Worm (Caenorhabditis elegans) whole organism, L1 larva: ENCODE data around the gene fbxb-3.

ENCODE experiments used
- C04F5.9 ChIP-seq: sonication (generic microtip); optimal IDR thresholded peaks from 2 replicates; lab custom pipeline; 2016; ENCODE audit warnings: missing genetic modification characterization, missing compliant biosample characterization
- F16B12.6 ChIP-seq: fragments of 150-350 bp; optimal IDR thresholded peaks from 2 replicates; lab custom pipeline; 2014; ENCODE audit warnings: missing biosample characterization, missing genetic modification characterization
- ama-1 ChIP-seq: fragments of 150-350 bp; optimal IDR thresholded peaks from 2 replicates; lab custom pipeline; 2014
- ceh-63 ChIP-seq: fragments of 200-800 bp; sonication (Bioruptor generic); optimal IDR thresholded peaks from 2 replicates; lab custom pipeline; 2018; ENCODE audit warnings: mild to moderate bottlenecking, missing genetic modification characterization, missing compliant biosample characterization
- ceh-8 ChIP-seq: fragments of 200-800 bp; sonication (Bioruptor generic); optimal IDR thresholded peaks from 2 replicates; lab custom pipeline; 2018; ENCODE audit warnings: mild to moderate bottlenecking, missing genetic modification characterization, moderate library complexity, missing compliant biosample characterization
- ceh-82 ChIP-seq, 3 experiments: fragments of 150-350 bp in 1 of 3; sonication (generic microtip) in 2 of 3; optimal IDR thresholded peaks; 2 replicates each; lab custom pipeline; 2014 to 2017; ENCODE audit warnings: missing biosample characterization in 3 of 3, missing genetic modification characterization in 3 of 3
- ceh-90 ChIP-seq: sonication (generic microtip); optimal IDR thresholded peaks from 2 replicates; lab custom pipeline; 2016; ENCODE audit warnings: missing genetic modification characterization, missing compliant biosample characterization
- dpl-1 ChIP-seq, 3 experiments: fragments of 150-350 bp in 2 of 3; sonication (generic microtip) in 1 of 3; optimal IDR thresholded peaks; 2 replicates each; lab custom pipeline; 2014 to 2017; ENCODE audit warnings: missing biosample characterization in 3 of 3, missing genetic modification characterization in 3 of 3, missing genetic modification reagents in 3 of 3
- dsc-1 ChIP-seq: sonication (generic microtip); optimal IDR thresholded peaks from 2 replicates; lab custom pipeline; 2016; ENCODE audit warnings: mild to moderate bottlenecking, missing genetic modification characterization, missing compliant biosample characterization
- efl-3 ChIP-seq: fragments of 200-800 bp; sonication (Bioruptor generic); optimal IDR thresholded peaks from 2 replicates; lab custom pipeline; 2018; ENCODE audit warnings: mild to moderate bottlenecking, missing genetic modification characterization, missing compliant biosample characterization
- elt-2 ChIP-seq: sonication (generic microtip); optimal IDR thresholded peaks from 2 replicates; lab custom pipeline; 2016; ENCODE audit warnings: missing genetic modification characterization, mild to moderate bottlenecking, inconsistent platforms, missing compliant biosample characterization, missing genetic modification reagents
- fkh-10 ChIP-seq: sonication (generic microtip); optimal IDR thresholded peaks from 2 replicates; lab custom pipeline; 2017; ENCODE audit warnings: missing biosample characterization, missing genetic modification reagents, missing genetic modification characterization
- hlh-4 ChIP-seq: sonication (generic microtip); optimal IDR thresholded peaks from 2 replicates; lab custom pipeline; 2016; ENCODE audit warnings: mild to moderate bottlenecking, missing genetic modification characterization, missing compliant biosample characterization
- hpl-2 ChIP-seq: fragments of 150-350 bp; optimal IDR thresholded peaks from 2 replicates; lab custom pipeline; 2014; ENCODE audit warnings: missing biosample characterization, missing genetic modification reagents, missing genetic modification characterization
- lin-14 ChIP-seq: fragments of 200-800 bp; sonication (Bioruptor generic); optimal IDR thresholded peaks from 2 replicates; lab custom pipeline; 2018; ENCODE audit warnings: mild to moderate bottlenecking, missing genetic modification characterization, moderate library complexity, missing compliant biosample characterization
- lin-15B ChIP-seq: fragments of 150-350 bp; sonication (generic microtip); optimal IDR thresholded peaks from 3 replicates; lab custom pipeline; 2014; ENCODE audit warnings: missing biosample characterization, missing genetic modification characterization
- lin-35 ChIP-seq, 2 experiments: fragments of 150-350 bp; optimal IDR thresholded peaks; 2 replicates each; lab custom pipeline; 2014; ENCODE audit warnings: missing biosample characterization in 2 of 2, missing genetic modification characterization in 2 of 2, missing genetic modification reagents in 2 of 2
- mep-1 ChIP-seq: fragments of 150-350 bp; optimal IDR thresholded peaks from 2 replicates; lab custom pipeline; 2014; ENCODE audit warnings: missing biosample characterization, missing genetic modification characterization
- nhr-20 ChIP-seq: sonication (generic microtip); optimal IDR thresholded peaks from 2 replicates; lab custom pipeline; 2016; ENCODE audit warnings: mild to moderate bottlenecking, missing genetic modification characterization, missing compliant biosample characterization
- nhr-28 ChIP-seq: fragments of 150-350 bp; optimal IDR thresholded peaks from 2 replicates; lab custom pipeline; 2014; ENCODE audit warnings: missing biosample characterization, missing genetic modification characterization
- nhr-90 ChIP-seq: sonication (generic microtip); optimal IDR thresholded peaks from 2 replicates; lab custom pipeline; 2016; ENCODE audit warnings: mild to moderate bottlenecking, missing genetic modification characterization, missing compliant biosample characterization; ENCODE audit not compliant: poor library complexity
- pag-3 ChIP-seq: sonication (generic microtip); optimal IDR thresholded peaks from 2 replicates; lab custom pipeline; 2017; ENCODE audit warnings: missing genetic modification characterization, mild to moderate bottlenecking, missing compliant biosample characterization, antibody characterized with exemption, borderline replicate concordance; ENCODE audit not compliant: insufficient read depth
- pax-3 ChIP-seq: fragments of 200-800 bp; sonication (Bioruptor generic); optimal IDR thresholded peaks from 2 replicates; lab custom pipeline; 2018; ENCODE audit warnings: mild to moderate bottlenecking, missing genetic modification characterization, moderate library complexity, missing compliant biosample characterization
- rnt-1 ChIP-seq: sonication (generic microtip); optimal IDR thresholded peaks from 2 replicates; lab custom pipeline; 2016; ENCODE audit warnings: mild to moderate bottlenecking, missing genetic modification characterization, moderate library complexity, missing compliant biosample characterization
- sox-4 ChIP-seq: sonication (generic microtip); optimal IDR thresholded peaks from 2 replicates; lab custom pipeline; 2016; ENCODE audit warnings: missing genetic modification characterization, missing compliant biosample characterization
- sptf-1 ChIP-seq: fragments of 150-350 bp; optimal IDR thresholded peaks from 2 replicates; lab custom pipeline; 2014; ENCODE audit warnings: missing biosample characterization, missing genetic modification characterization
- swsn-7 ChIP-seq: sonication (generic microtip); optimal IDR thresholded peaks from 2 replicates; lab custom pipeline; 2016; ENCODE audit warnings: missing genetic modification characterization, missing compliant biosample characterization
- tbx-2 ChIP-seq: sonication (generic microtip); optimal IDR thresholded peaks from 2 replicates; lab custom pipeline; 2016; ENCODE audit warnings: missing genetic modification characterization, missing compliant biosample characterization
- unc-62 ChIP-seq: fragments of 150-350 bp; optimal IDR thresholded peaks from 2 replicates; lab custom pipeline; 2014; ENCODE audit warnings: missing biosample characterization, missing genetic modification reagents, missing genetic modification characterization
- unc-86 ChIP-seq: sonication (generic microtip); optimal IDR thresholded peaks from 2 replicates; lab custom pipeline; 2016; ENCODE audit warnings: missing genetic modification characterization, missing compliant biosample characterization
- xbp-1 ChIP-seq: sonication (generic microtip); optimal IDR thresholded peaks from 2 replicates; lab custom pipeline; 2016; ENCODE audit warnings: missing genetic modification characterization, missing compliant biosample characterization
- ztf-11 ChIP-seq, 2 experiments: sonication (generic microtip); optimal IDR thresholded peaks; 2 replicates each; lab custom pipeline; 2016 to 2017; ENCODE audit warnings: missing genetic modification characterization in 2 of 2, missing biosample characterization in 1 of 2, missing compliant biosample characterization in 1 of 2

The fbxb-3 gene

DNA sequence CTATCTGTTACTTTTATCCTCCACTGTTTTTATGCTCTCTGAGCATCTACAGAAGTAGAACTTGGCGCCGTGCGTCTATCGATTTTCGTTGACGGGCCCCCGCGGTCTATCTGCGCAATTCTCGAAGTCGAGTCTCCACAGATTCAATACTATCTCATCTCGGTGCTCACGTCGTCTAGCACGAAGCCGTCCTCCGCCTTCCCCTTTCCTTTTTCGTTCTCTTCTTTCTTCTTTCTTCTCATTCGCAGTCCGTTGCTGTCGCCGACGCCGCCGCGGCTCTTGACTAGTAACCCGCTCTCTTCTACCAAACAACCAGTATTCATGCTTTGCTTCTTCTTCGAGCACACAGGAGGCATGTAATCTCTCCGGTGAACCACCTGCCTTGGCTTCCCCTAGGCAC is 32.3 kb downstream of the fbxb-3 start (continued):
- TF ChIP-seq xbp-1 (tag; lab: Kevin White, UChicago) (peak; percentile 3), unc-86 (tag; lab: Kevin White, UChicago) (peak; percentile 59), dsc-1 (peak; percentile 44), swsn-7 (peak; percentile 41), sox-4 (tag; lab: Kevin White, UChicago) (peak; percentile 42), lin-14 (GFP tag; lab: Kevin White, UChicago) (peak; percentile 82)

DNA sequence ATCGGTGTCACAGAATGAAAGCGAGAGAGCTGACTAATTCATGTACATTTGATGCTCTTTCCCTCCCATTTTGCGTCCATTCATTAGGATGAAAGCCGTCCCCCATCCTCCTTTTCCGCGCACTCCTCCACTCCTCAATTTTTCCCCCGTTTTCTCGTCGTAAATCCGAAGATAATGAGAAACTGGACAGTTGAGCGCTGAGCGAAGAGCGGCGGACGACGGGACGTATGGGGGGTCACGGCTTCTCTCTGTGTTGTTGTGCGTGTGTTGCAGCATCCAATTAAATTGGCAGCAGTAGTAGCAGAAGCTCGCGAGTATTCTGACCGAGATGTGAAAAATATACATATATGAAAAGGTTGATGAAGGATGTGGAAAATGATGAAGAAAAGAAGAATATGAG is 33.1 kb downstream of the fbxb-3 start:
- TF ChIP-seq ceh-82 (tag; optimal IDR thresholded peaks at IDR 0.05; lab: Kevin White, UChicago) (no peak), ceh-63 (GFP tag; lab: Kevin White, UChicago) (peak; percentile 25), fkh-10 (no peak), F16B12.6 (tag; lab: Kevin White, UChicago) (no peak), ama-1 (no peak), lin-14 (GFP tag; lab: Kevin White, UChicago) (peak; percentile 33), nhr-28 (tag; lab: Kevin White, UChicago) (no peak), tbx-2 (tag; lab: Kevin White, UChicago) (no peak), dsc-1 (no peak), ztf-11 (tag; optimal IDR thresholded peaks at IDR 0.05; lab: Kevin White, UChicago) (no peak), sptf-1 (no peak), pag-3 (tag; lab: Kevin White, UChicago) (no peak), unc-62 (GFP tag; lab: Kevin White, UChicago) (no peak), nhr-90 (tag; lab: Kevin White, UChicago) (no peak), dpl-1 (GFP tag; optimal IDR thresholded peaks at IDR 0.05; lab: Kevin White, UChicago) (no peak), lin-35 (GFP tag; optimal IDR thresholded peaks at IDR 0.05; lab: Kevin White, UChicago) (no peak), ceh-90 (no peak), xbp-1 (tag; lab: Kevin White, UChicago) (no peak), unc-86 (tag; lab: Kevin White, UChicago) (peak; percentile 43)

DNA sequence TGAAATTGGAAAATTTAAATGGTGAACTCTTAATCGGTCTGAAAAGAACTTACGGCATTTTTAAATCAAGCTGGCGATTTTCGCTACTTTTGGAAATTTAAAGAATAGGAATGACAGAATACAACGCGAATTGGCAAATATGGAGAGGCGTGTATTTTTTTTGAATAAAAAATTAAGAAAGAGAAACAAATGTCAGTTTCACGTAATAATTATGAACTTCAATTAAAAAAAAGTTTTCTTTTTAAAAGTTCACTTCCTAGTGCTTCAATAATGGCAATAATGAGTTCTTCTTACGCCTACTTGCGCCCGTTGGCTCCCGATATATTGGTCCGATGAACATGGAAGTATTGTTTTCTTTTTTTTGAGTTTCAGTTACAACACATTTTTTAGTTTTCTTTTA is 38.9 kb downstream of the fbxb-3 start, which contains the start of gene pph-2:
pph-2 (minus strand) TSS at position 101 of the 400 bp plus-strand sequence.
- no peak for TF ChIP-seq unc-86 (tag; lab: Kevin White, UChicago)
- no peak for TF ChIP-seq rnt-1 (tag; lab: Kevin White, UChicago)
- no peak for TF ChIP-seq elt-2 (tag; lab: Kevin White, UChicago)
- TF ChIP-seq lin-35 (GFP tag; optimal IDR thresholded peaks at IDR 0.05; lab: Kevin White, UChicago) = no peak
- TF ChIP-seq efl-3 (GFP tag; lab: Kevin White, UChicago) = no peak
- TF ChIP-seq nhr-20 (tag; lab: Kevin White, UChicago) = no peak
- no peak for TF ChIP-seq hlh-4 (tag; lab: Kevin White, UChicago)
- TF ChIP-seq pax-3 (tag; lab: Kevin White, UChicago) = no peak
- TF ChIP-seq lin-15B (tag; lab: Kevin White, UChicago) = no peak

DNA sequence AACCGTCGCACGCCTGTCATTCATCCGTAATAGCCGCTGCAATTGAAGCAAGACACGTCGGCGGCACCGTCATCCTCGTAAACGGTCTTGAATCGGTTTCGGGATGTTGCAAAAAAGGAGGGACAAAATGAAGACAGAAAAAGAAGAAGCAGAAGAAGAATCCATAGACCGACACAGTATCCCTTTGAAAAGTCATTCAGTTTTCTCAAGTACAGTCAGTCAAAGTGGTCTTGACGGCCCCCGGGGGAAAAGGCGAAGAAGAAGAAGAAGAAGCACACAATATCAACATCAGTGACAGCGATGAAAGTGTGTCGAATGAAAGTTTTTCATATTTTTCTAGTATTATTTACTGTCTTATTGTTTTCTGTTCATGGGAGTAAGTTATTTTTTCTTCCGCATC is 39.5 kb downstream of the fbxb-3 start, which contains the start of gene cutl-27:
cutl-27 (plus strand) TSS at position 301 of the 400 bp plus-strand sequence.
- TF ChIP-seq ceh-63 (GFP tag; lab: Kevin White, UChicago) (no peak), dpl-1 (GFP tag; optimal IDR thresholded peaks at IDR 0.05; lab: Kevin White, UChicago) (no peak), hpl-2 (no peak)
- TF ChIP-seq, all 84 proteins: peak for 0

DNA sequence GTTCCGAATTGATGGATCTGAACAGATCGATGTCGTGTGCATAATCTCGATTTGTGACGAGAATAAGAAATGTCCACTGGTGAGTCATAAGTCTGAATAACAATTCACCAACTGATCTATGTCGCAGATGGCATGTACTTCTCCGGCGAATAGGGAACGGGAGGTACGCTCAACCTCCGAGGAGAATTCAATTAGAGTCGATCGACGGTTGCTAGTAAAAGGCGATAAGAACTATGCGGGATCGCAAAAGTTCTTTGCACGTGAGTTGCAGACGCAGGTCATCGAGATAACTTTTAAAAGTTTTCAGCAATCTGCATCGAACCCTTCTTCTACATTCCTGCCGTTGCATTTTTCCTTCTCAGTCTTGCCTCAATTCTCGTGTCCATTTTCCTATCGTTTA is 43.8 kb downstream of the fbxb-3 start:
- TF ChIP-seq mep-1 (tag; lab: Kevin White, UChicago) (no peak), unc-62 (GFP tag; lab: Kevin White, UChicago) (no peak), C04F5.9 (tag; lab: Kevin White, UChicago) (no peak), ceh-8 (GFP tag; lab: Kevin White, UChicago) (no peak)
